Fruit fly (Drosophila melanogaster) whole organism, embryonic: ENCODE measurements around the gene CG6126.

ENCODE experiments used
- ATbp ChIP-seq: fragments of 200-800 bp; sonication (Bioruptor generic); optimal IDR thresholded peaks from 2 replicates; lab custom pipeline; 2017; ENCODE audit warnings: missing biosample characterization, mild to moderate bottlenecking, missing genetic modification characterization, missing genetic modification reagents
- CG10321 ChIP-seq: fragments of 200-800 bp; sonication (Bioruptor generic); IDR thresholded peaks from 2 replicates; pipeline ENCODE4 v1.3.6; 2022; ENCODE audit warnings: missing biosample characterization, missing genetic modification characterization
- CG11093 ChIP-seq: fragments of 200-800 bp; sonication (Bioruptor generic); IDR thresholded peaks from 3 replicates; pipeline ENCODE4 v1.3.6; 2022; ENCODE audit warnings: missing biosample characterization, missing genetic modification characterization
- CG11723 ChIP-seq: fragments of 200-800 bp; sonication (Bioruptor generic); optimal IDR thresholded peaks from 2 replicates; lab custom pipeline; 2017; ENCODE audit warnings: missing biosample characterization, mild to moderate bottlenecking, missing genetic modification characterization
- CG13424 ChIP-seq: fragments of 200-800 bp; sonication (Bioruptor generic); optimal IDR thresholded peaks from 2 replicates; lab custom pipeline; 2019; ENCODE audit warnings: missing biosample characterization, mild to moderate bottlenecking, missing genetic modification characterization, moderate library complexity
- CG14710 ChIP-seq: fragments of 200-800 bp; sonication (Bioruptor generic); optimal IDR thresholded peaks from 3 replicates; lab custom pipeline; 2019; ENCODE audit warnings: missing biosample characterization, mild to moderate bottlenecking, missing genetic modification characterization, moderate library complexity
- CG15601 ChIP-seq: fragments of 200-800 bp; sonication (Bioruptor generic); optimal IDR thresholded peaks from 3 replicates; lab custom pipeline; 2019; ENCODE audit warnings: missing biosample characterization, mild to moderate bottlenecking, missing genetic modification characterization, moderate library complexity
- CG2129 ChIP-seq: fragments of 200-800 bp; sonication (Bioruptor generic); IDR thresholded peaks from 2 replicates; pipeline ENCODE4 v1.3.6; 2022; ENCODE audit warnings: missing biosample characterization, missing genetic modification characterization; ENCODE audit not compliant: partially characterized antibody
- CG2678 ChIP-seq: fragments of 200-800 bp; sonication (Bioruptor generic); optimal IDR thresholded peaks from 3 replicates; lab custom pipeline; 2019; ENCODE audit warnings: missing biosample characterization, mild to moderate bottlenecking, missing genetic modification characterization, moderate library complexity
- CG33557 ChIP-seq: fragments of 200-800 bp; sonication (Bioruptor generic); optimal IDR thresholded peaks from 2 replicates; lab custom pipeline; 2019; ENCODE audit warnings: missing biosample characterization, mild to moderate bottlenecking, missing genetic modification characterization, moderate library complexity
- CG3995 ChIP-seq: fragments of 200-800 bp; sonication (Bioruptor generic); optimal IDR thresholded peaks from 3 replicates; lab custom pipeline; 2016; ENCODE audit warnings: missing biosample characterization, missing genetic modification characterization
- CG7357 ChIP-seq: fragments of 200-800 bp; sonication (Bioruptor generic); IDR thresholded peaks from 3 replicates; pipeline ENCODE4 v1.3.6; 2022; ENCODE audit warnings: missing biosample characterization, missing genetic modification characterization
- CG7745 ChIP-seq: fragments of 200-800 bp; sonication (Bioruptor generic); optimal IDR thresholded peaks from 2 replicates; lab custom pipeline; 2018; ENCODE audit warnings: missing biosample characterization, mild to moderate bottlenecking, missing genetic modification characterization, moderate library complexity
- CG7786 ChIP-seq: fragments of 200-800 bp; sonication (Bioruptor generic); optimal IDR thresholded peaks from 2 replicates; lab custom pipeline; 2016; ENCODE audit warnings: missing biosample characterization, missing genetic modification characterization
- CG8281 ChIP-seq: fragments of 200-800 bp; sonication (Bioruptor generic); optimal IDR thresholded peaks from 2 replicates; lab custom pipeline; 2018; ENCODE audit warnings: missing biosample characterization, mild to moderate bottlenecking, missing genetic modification characterization, moderate library complexity
- CG8924 ChIP-seq: fragments of 200-800 bp; optimal IDR thresholded peaks from 3 replicates; lab custom pipeline; 2019; ENCODE audit warnings: missing biosample characterization, mild to moderate bottlenecking, missing genetic modification characterization, moderate library complexity
- CG9817 ChIP-seq: fragments of 200-800 bp; sonication (Bioruptor generic); optimal IDR thresholded peaks from 2 replicates; lab custom pipeline; 2018; ENCODE audit warnings: missing biosample characterization, mild to moderate bottlenecking, missing genetic modification characterization, moderate library complexity
- Deaf1 ChIP-seq: fragments of 200-800 bp; optimal IDR thresholded peaks from 3 replicates; lab custom pipeline; 2019; ENCODE audit warnings: missing biosample characterization, mild to moderate bottlenecking, missing genetic modification characterization, moderate library complexity
- Dek ChIP-seq: fragments of 200-800 bp; sonication (Bioruptor generic); optimal IDR thresholded peaks from 3 replicates; lab custom pipeline; 2019; ENCODE audit warnings: missing biosample characterization, mild to moderate bottlenecking, missing genetic modification characterization, moderate library complexity
- Drgx ChIP-seq: fragments of 200-800 bp; sonication (Bioruptor generic); IDR thresholded peaks from 2 replicates; pipeline ENCODE4 v1.3.6; 2022; ENCODE audit warnings: missing biosample characterization, missing genetic modification characterization
- GATAe ChIP-seq: fragments of 200-800 bp; sonication (Bioruptor generic); conservative IDR thresholded peaks from 2 replicates; pipeline ENCODE4 v1.3.6; 2022; ENCODE audit warnings: missing biosample characterization, missing genetic modification characterization
- HLHmδ ChIP-seq: fragments of 200-800 bp; sonication (Bioruptor generic); optimal IDR thresholded peaks from 2 replicates; lab custom pipeline; 2018; ENCODE audit warnings: missing biosample characterization, mild to moderate bottlenecking, missing genetic modification characterization, moderate library complexity
- Med ChIP-seq: fragments of 200-800 bp; sonication (Bioruptor generic); peaks from one replicate; lab custom pipeline; 2016; ENCODE audit warnings: missing biosample characterization, missing genetic modification characterization, mild to moderate bottlenecking, inconsistent platforms, moderate library complexity
- Neu2 ChIP-seq: fragments of 200-800 bp; sonication (Bioruptor generic); optimal IDR thresholded peaks from 3 replicates; lab custom pipeline; 2016; ENCODE audit warnings: missing biosample characterization, missing genetic modification characterization, borderline replicate concordance
- Ptx1 ChIP-seq: fragments of 200-800 bp; sonication (Bioruptor generic); IDR thresholded peaks from 2 replicates; pipeline ENCODE4 v1.3.6; 2022; ENCODE audit warnings: missing biosample characterization, missing genetic modification characterization
- Spps ChIP-seq: fragments of 200-800 bp; sonication (Bioruptor generic); optimal IDR thresholded peaks from 2 replicates; lab custom pipeline; 2018; ENCODE audit warnings: missing biosample characterization, mild to moderate bottlenecking, missing genetic modification characterization
- Sry-δ ChIP-seq: fragments of 200-800 bp; sonication (Bioruptor generic); optimal IDR thresholded peaks from 2 replicates; lab custom pipeline; 2016; ENCODE audit warnings: missing biosample characterization, missing genetic modification characterization
- Taf1 ChIP-seq: fragments of 200-800 bp; sonication (Bioruptor generic); IDR thresholded peaks from 2 replicates; pipeline ENCODE4 v1.3.6; 2022; ENCODE audit warnings: missing biosample characterization, missing genetic modification characterization
- Xbp1 ChIP-seq: fragments of 200-800 bp; sonication (Bioruptor generic); optimal IDR thresholded peaks from 3 replicates; lab custom pipeline; 2016; ENCODE audit warnings: missing biosample characterization, mild to moderate bottlenecking, missing genetic modification characterization
- disco-r ChIP-seq: fragments of 200-800 bp; sonication (Bioruptor generic); optimal IDR thresholded peaks from 2 replicates; lab custom pipeline; 2016; ENCODE audit warnings: missing biosample characterization, missing genetic modification characterization
- gem ChIP-seq: fragments of 200-800 bp; sonication (Bioruptor generic); optimal IDR thresholded peaks from 2 replicates; lab custom pipeline; 2019; ENCODE audit warnings: missing biosample characterization, mild to moderate bottlenecking, missing genetic modification characterization, moderate library complexity
- hkb ChIP-seq, 2 experiments: fragments of 200-800 bp in 1 of 2; fragments of >200 bp in 1 of 2; sonication (Bioruptor generic) in 1 of 2; IDR thresholded peaks in 1 of 2; optimal IDR thresholded peaks in 1 of 2; 2 replicates each; pipeline versions ENCODE4 v1.3.6 to Lab custom; 2017 to 2022; ENCODE audit warnings: missing biosample characterization in 1 of 2, missing genetic modification characterization in 1 of 2
- kah ChIP-seq: fragments of 200-800 bp; sonication (Bioruptor generic); optimal IDR thresholded peaks from 2 replicates; lab custom pipeline; 2018; ENCODE audit warnings: missing biosample characterization, mild to moderate bottlenecking, missing genetic modification characterization
- lbe ChIP-seq: fragments of 200-800 bp; sonication (Bioruptor generic); optimal IDR thresholded peaks from 2 replicates; lab custom pipeline; 2016; ENCODE audit warnings: missing biosample characterization, mild to moderate bottlenecking, missing genetic modification characterization
- maf-S ChIP-seq: fragments of 200-800 bp; sonication (Bioruptor generic); optimal IDR thresholded peaks from 2 replicates; lab custom pipeline; 2016; ENCODE audit warnings: missing biosample characterization, missing genetic modification characterization
- mirr ChIP-seq: fragments of 200-800 bp; sonication (Bioruptor generic); optimal IDR thresholded peaks from 3 replicates; lab custom pipeline; 2018; ENCODE audit warnings: missing biosample characterization, mild to moderate bottlenecking, missing genetic modification characterization
- nerfin-1 ChIP-seq: fragments of 200-800 bp; sonication (Bioruptor generic); optimal IDR thresholded peaks from 3 replicates; lab custom pipeline; 2019; ENCODE audit warnings: missing biosample characterization, mild to moderate bottlenecking, missing genetic modification characterization, moderate library complexity
- onecut ChIP-seq: fragments of 200-800 bp; sonication (Bioruptor generic); IDR thresholded peaks from 2 replicates; pipeline ENCODE4 v1.3.6; 2022; ENCODE audit warnings: missing biosample characterization, missing genetic modification characterization
- peb ChIP-seq: fragments of 200-800 bp; sonication (Bioruptor generic); IDR thresholded peaks from 2 replicates; pipeline ENCODE4 v1.3.6; 2022; ENCODE audit warnings: missing biosample characterization, missing genetic modification characterization
- pnt ChIP-seq: fragments of 200-800 bp; sonication (Bioruptor generic); optimal IDR thresholded peaks from 3 replicates; lab custom pipeline; 2016; ENCODE audit warnings: missing biosample characterization, missing genetic modification characterization
- psq ChIP-seq: fragments of 200-800 bp; sonication (Bioruptor generic); optimal IDR thresholded peaks from 2 replicates; lab custom pipeline; 2017; ENCODE audit warnings: missing biosample characterization, missing genetic modification characterization
- sqz ChIP-seq: fragments of 200-800 bp; sonication (Bioruptor generic); optimal IDR thresholded peaks from 3 replicates; lab custom pipeline; 2018; ENCODE audit warnings: missing biosample characterization, mild to moderate bottlenecking, missing genetic modification characterization
- vnd ChIP-seq: fragments of 200-800 bp; sonication (Bioruptor generic); IDR thresholded peaks from 3 replicates; pipeline ENCODE4 v1.3.6; 2022; ENCODE audit warnings: missing biosample characterization, missing genetic modification characterization; ENCODE audit not compliant: partially characterized antibody
- zen ChIP-seq: fragments of 200-800 bp; sonication (Bioruptor generic); optimal IDR thresholded peaks from 3 replicates; lab custom pipeline; 2018; ENCODE audit warnings: missing biosample characterization, mild to moderate bottlenecking, missing genetic modification characterization, moderate library complexity
- zfh2 ChIP-seq: fragments of 200-800 bp; sonication (Bioruptor generic); optimal IDR thresholded peaks from 2 replicates; lab custom pipeline; 2016; ENCODE audit warnings: missing biosample characterization, missing genetic modification characterization

Gene CG6126

dm6 chr3R:16157564-16158242, 45.2 kb downstream of the CG6126 start (continued):
- TF ChIP-seq CG3995 (GFP tag; lab: Kevin White, UChicago) (no peak), CG14710 (tag; lab: Kevin White, UChicago) (no peak), hkb (optimal IDR thresholded peaks at IDR 0.05; lab: Kevin White, UChicago) (no peak), hkb (GFP tag; IDR thresholded peaks at IDR 0.05; lab: Robert Waterston, UW) (no peak; the same call in 1 of the 2 replicates), Dek (peak; percentile 28), CG8924 (tag; lab: Kevin White, UChicago) (peak; percentile 61), kah (GFP tag; lab: Kevin White, UChicago) (no peak), CG7745 (no peak), sqz (GFP tag; lab: Kevin White, UChicago) (no peak), mirr (GFP tag; lab: Kevin White, UChicago) (no peak), CG13424 (tag; lab: Kevin White, UChicago) (peak; percentile 57), Taf1 (no peak), CG9817 (tag; lab: Kevin White, UChicago) (peak; percentile 31), psq (GFP tag; lab: Kevin White, UChicago) (no peak), zen (no peak), lbe (GFP tag; lab: Kevin White, UChicago) (no peak), Sry-δ (no peak), ATbp (GFP tag; lab: Kevin White, UChicago) (peak; percentile 39), peb (GFP tag; lab: Robert Waterston, UW) (no peak), disco-r (GFP tag; lab: Kevin White, UChicago) (no peak), CG8281 (tag; lab: Kevin White, UChicago) (no peak)

- peak; percentile 49 for TF ChIP-seq nerfin-1
- no peak for TF ChIP-seq CG11723 (GFP tag; lab: Kevin White, UChicago)
- no peak for TF ChIP-seq Ptx1
- TF ChIP-seq CG2129 (GFP tag; lab: Robert Waterston, UW) = no peak
- TF ChIP-seq GATAe (GFP tag; lab: Robert Waterston, UW) = no peak
- TF ChIP-seq Dek = no peak
- TF ChIP-seq CG7357 (GFP tag; lab: Robert Waterston, UW) = no peak
- TF ChIP-seq, all 482 proteins: peak for 1
Measured at dm6 chr3R:16156032-16156431, 46.9 kb downstream of the CG6126 start.

- TF ChIP-seq CG7786 (GFP tag; lab: Kevin White, UChicago) (no peak), Spps (tag; lab: Kevin White, UChicago) (no peak), Deaf1 (tag; lab: Kevin White, UChicago) (peak; percentile 42), Med (GFP tag; lab: Kevin White, UChicago) (peak; percentile 28), pnt (GFP tag; lab: Kevin White, UChicago) (no peak)
Measured at dm6 chr3R:16154682-16155081, 48.2 kb downstream of the CG6126 start, which contains the start of gene CG6006. TSS of gene CG6006 (plus strand) at chr3R:16154982.

dm6 chr3R:16154263-16154662, 48.6 kb downstream of the CG6126 start:
- no peak for TF ChIP-seq Neu2
- TF ChIP-seq CG33557 (GFP tag; lab: Kevin White, UChicago) = no peak
- no peak for TF ChIP-seq Xbp1 (GFP tag; lab: Kevin White, UChicago)
- TF ChIP-seq maf-S (GFP tag; lab: Kevin White, UChicago) = no peak
- no peak for TF ChIP-seq zfh2 (GFP tag; lab: Kevin White, UChicago)
- TF ChIP-seq CG10321 = no peak
- no peak for TF ChIP-seq onecut (GFP tag; lab: Robert Waterston, UW)
- TF ChIP-seq CG15601 (tag; lab: Kevin White, UChicago) = no peak
- no peak for TF ChIP-seq CG11093 (GFP tag; lab: Robert Waterston, UW)
- no peak for TF ChIP-seq HLHmδ
- TF ChIP-seq CG2678 (tag; lab: Kevin White, UChicago) = peak; percentile 2
- TF ChIP-seq lbe (GFP tag; lab: Kevin White, UChicago) = peak; percentile 44
- TF ChIP-seq vnd = no peak
- peak; percentile 13 for TF ChIP-seq gem (tag; lab: Kevin White, UChicago)
- peak; percentile 57 for TF ChIP-seq Drgx
- no peak for TF ChIP-seq kah (GFP tag; lab: Kevin White, UChicago)
